Worm (Caenorhabditis elegans): ENCODE results near the gene Y119D3B.21.

Y119D3B.21 gene

ce11 chrIII:1205421-1205820, 9.4 kb upstream of the Y119D3B.21 start:
- TF ChIP-seq zfh-2 (GFP tag; conservative IDR thresholded peaks at IDR 0.05): peak; percentile 71
- TF ChIP-seq rcor-1 (GFP tag; IDR thresholded peaks at IDR 0.05): no peak

- TF ChIP-seq fkh-3 (tag; optimal IDR thresholded peaks at IDR 0.05) (no peak), snpc-1.1 (tag; optimal IDR thresholded peaks at IDR 0.05; ENCODE audit: insufficient read depth) (no peak), tbx-9 (tag; optimal IDR thresholded peaks at IDR 0.05; ENCODE audit: borderline replicate concordance) (no peak), Y67H2A.10 (GFP tag; conservative IDR thresholded peaks at IDR 0.05) (no peak), hrde-1 (tag; optimal IDR thresholded peaks at IDR 0.05; ENCODE audit: borderline replicate concordance) (no peak), ceh-100 (GFP tag; IDR thresholded peaks at IDR 0.05) (no peak), T07F8.4 (tag; optimal IDR thresholded peaks at IDR 0.05) (no peak), zim-3 (tag; optimal IDR thresholded peaks at IDR 0.05) (no peak), nhr-80 (tag; optimal IDR thresholded peaks at IDR 0.05) (no peak), ets-4 (GFP tag; optimal IDR thresholded peaks at IDR 0.05) (no peak), chd-7 (tag; optimal IDR thresholded peaks at IDR 0.05) (no peak), lir-1 (GFP tag; conservative IDR thresholded peaks at IDR 0.05) (no peak), B0019.2 (GFP tag; conservative IDR thresholded peaks at IDR 0.05) (no peak), sea-2 (GFP tag; IDR thresholded peaks at IDR 0.05) (no peak), hmg-20 (GFP tag; IDR thresholded peaks at IDR 0.05) (no peak), attf-5 (GFP tag; optimal IDR thresholded peaks at IDR 0.05) (no peak), Y95B8A.8 (GFP tag; IDR thresholded peaks at IDR 0.05) (no peak), ceh-40 (GFP tag; IDR thresholded peaks at IDR 0.05) (no peak), athp-1 (tag; optimal IDR thresholded peaks at IDR 0.05) (no peak)
Observed at ce11 chrIII:1206331-1206730, 8.5 kb upstream of the Y119D3B.21 start.

ce11 chrIII:1207027-1207426, 7.8 kb upstream of the Y119D3B.21 start:
- no peak for TF ChIP-seq ccch-3 (GFP tag; optimal IDR thresholded peaks at IDR 0.05)
- TF ChIP-seq unc-62 (GFP tag; optimal IDR thresholded peaks at IDR 0.05): no peak
- TF ChIP-seq ztf-3 (GFP tag; optimal IDR thresholded peaks at IDR 0.05): no peak

- TF ChIP-seq lsy-27 (tag; optimal IDR thresholded peaks at IDR 0.05; ENCODE audit: borderline replicate concordance, insufficient read depth) (no peak), ekl-4 (GFP tag; IDR thresholded peaks at IDR 0.05) (no peak), attf-5 (GFP tag; optimal IDR thresholded peaks at IDR 0.05) (peak; percentile 17), ceh-40 (GFP tag; IDR thresholded peaks at IDR 0.05) (no peak), madf-10 (tag; optimal IDR thresholded peaks at IDR 0.05) (no peak), mel-28 (tag; optimal IDR thresholded peaks at IDR 0.05; ENCODE audit: borderline replicate concordance) (no peak), C17E4.6 (GFP tag; IDR thresholded peaks at IDR 0.05) (no peak), lin-35 (GFP tag; optimal IDR thresholded peaks at IDR 0.05) (peak in 1 of 3 experiments; percentile 69), ets-4 (GFP tag; optimal IDR thresholded peaks at IDR 0.05) (no peak), pha-4 (tag; optimal IDR thresholded peaks at IDR 0.05) (no peak), let-607 (tag; optimal IDR thresholded peaks at IDR 0.05) (no peak), lin-54 (GFP tag; optimal IDR thresholded peaks at IDR 0.05) (peak; percentile 74), ztf-6 (GFP tag; IDR thresholded peaks at IDR 0.05) (no peak), lsl-1 (GFP tag; optimal IDR thresholded peaks at IDR 0.05) (no peak), ztf-18 (tag; optimal IDR thresholded peaks at IDR 0.05) (no peak), ztf-22 (GFP tag; optimal IDR thresholded peaks at IDR 0.05) (no peak), snpc-4 (GFP tag; optimal IDR thresholded peaks at IDR 0.05) (no peak), snpc-4 (tag; optimal IDR thresholded peaks at IDR 0.05) (no peak), ccch-3 (GFP tag; optimal IDR thresholded peaks at IDR 0.05) (no peak), ceh-91 (GFP tag; IDR thresholded peaks at IDR 0.05) (no peak), ceh-27 (GFP tag; optimal IDR thresholded peaks at IDR 0.05) (no peak), F57C9.4 (tag; optimal IDR thresholded peaks at IDR 0.05) (no peak), dpl-1 (GFP tag; optimal IDR thresholded peaks at IDR 0.05) (peak; percentile 39), lir-1 (GFP tag; conservative IDR thresholded peaks at IDR 0.05) (no peak), efl-1 (GFP tag; optimal IDR thresholded peaks at IDR 0.05) (peak; percentile 73), let-526 (GFP tag; IDR thresholded peaks at IDR 0.05) (no peak)
Observed at ce11 chrIII:1207852-1208251, 6.9 kb upstream of the Y119D3B.21 start, which contains the start of gene orc-3. Gene orc-3 (plus strand): TSS chrIII:1208133.

Measured in whole organism, young adult.